Worm (Caenorhabditis elegans) whole organism, L1 larva: ENCODE results near the gene C16D9.8.

Experiments used
- aly-2 ChIP-seq: fragments of 150-350 bp; optimal IDR thresholded peaks from 2 replicates; lab custom pipeline; 2014; ENCODE audit warnings: missing biosample characterization, missing genetic modification characterization
- efl-1 ChIP-seq, 4 experiments: fragments of 150-350 bp; optimal IDR thresholded peaks in 3 of 4; peaks in 1 of 4; 1 replicate in 1 of 4; 2 replicates in 3 of 4; lab custom pipeline; 2014; ENCODE audit warnings: missing biosample characterization in 2 of 4, missing genetic modification characterization in 2 of 4, missing genetic modification reagents in 2 of 4
- fkh-10 ChIP-seq: sonication (generic microtip); optimal IDR thresholded peaks from 2 replicates; lab custom pipeline; 2017; ENCODE audit warnings: missing biosample characterization, missing genetic modification reagents, missing genetic modification characterization
- fos-1 ChIP-seq: fragments of 150-350 bp; optimal IDR thresholded peaks from 2 replicates; lab custom pipeline; 2014; ENCODE audit warnings: missing biosample characterization, missing genetic modification characterization
- lsy-2 ChIP-seq, 2 experiments: fragments of 150-350 bp; optimal IDR thresholded peaks; 2 replicates each; lab custom pipeline; 2014; ENCODE audit warnings: missing biosample characterization in 2 of 2, missing genetic modification characterization in 2 of 2
- skn-1 ChIP-seq: fragments of 150-350 bp; optimal IDR thresholded peaks from 2 replicates; lab custom pipeline; 2014; ENCODE audit warnings: missing biosample characterization, missing genetic modification characterization
- tlp-1 ChIP-seq: fragments of 150-350 bp; optimal IDR thresholded peaks from 2 replicates; lab custom pipeline; 2014; ENCODE audit warnings: missing biosample characterization, missing genetic modification characterization
- unc-130 ChIP-seq: fragments of 150-350 bp; optimal IDR thresholded peaks from 2 replicates; lab custom pipeline; 2017; ENCODE audit warnings: missing biosample characterization, missing genetic modification characterization, inconsistent platforms
- unc-62 ChIP-seq: fragments of 150-350 bp; optimal IDR thresholded peaks from 2 replicates; lab custom pipeline; 2014; ENCODE audit warnings: missing biosample characterization, missing genetic modification reagents, missing genetic modification characterization

DNA sequence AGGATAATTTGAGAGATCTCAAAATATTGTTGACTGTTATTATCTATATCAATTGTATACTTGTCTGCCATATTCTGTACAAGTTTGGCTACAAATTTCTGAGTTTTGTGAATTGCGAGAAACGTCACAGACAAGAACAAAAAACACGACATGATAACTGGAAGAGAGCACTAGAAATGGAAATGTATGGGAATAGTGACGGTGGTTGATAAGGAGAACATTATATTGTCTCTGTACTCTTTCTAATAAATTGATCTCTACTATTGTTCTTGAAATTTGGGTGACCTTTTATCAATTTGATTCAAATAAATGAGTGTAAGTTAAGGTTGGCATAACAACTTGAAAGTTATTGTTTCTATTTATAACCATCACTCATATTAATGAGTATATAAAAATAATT, 50.5 kb downstream of the C16D9.8 start:
- TF ChIP-seq lsy-2 (tag; optimal IDR thresholded peaks at IDR 0.05; lab: Kevin White, UChicago) (no peak), skn-1 (tag; lab: Kevin White, UChicago) (no peak), fos-1 (tag; lab: Kevin White, UChicago) (no peak), unc-62 (GFP tag; lab: Kevin White, UChicago) (no peak), unc-130 (no peak), fkh-10 (GFP tag; lab: Kevin White, UChicago) (no peak), aly-2 (tag; lab: Kevin White, UChicago) (no peak), tlp-1 (tag; lab: Kevin White, UChicago) (no peak), efl-1 (optimal IDR thresholded peaks at IDR 0.05; lab: Kevin White, UChicago) (no peak), efl-1 (GFP tag; optimal IDR thresholded peaks at IDR 0.05 in 1 of 2; lab: Kevin White, UChicago) (no peak)
